Worm (Caenorhabditis elegans) whole organism, late embryonic: ENCODE results near the gene srx-120.

Experiments
- K02D7.2 ChIP-seq: sonication (generic microtip); optimal IDR thresholded peaks from 2 replicates; lab custom pipeline; 2017; ENCODE audit warnings: mild to moderate bottlenecking, missing genetic modification characterization, missing compliant biosample characterization
- K09A11.1 ChIP-seq: sonication (generic microtip); optimal IDR thresholded peaks from 2 replicates; lab custom pipeline; 2017; ENCODE audit warnings: antibody characterized with exemption, mild to moderate bottlenecking, missing genetic modification characterization, missing compliant biosample characterization; ENCODE audit not compliant: insufficient read depth
- T23F11.4 ChIP-seq: fragments of 200-800 bp; sonication (Bioruptor generic); optimal IDR thresholded peaks from 2 replicates; lab custom pipeline; 2018; ENCODE audit warnings: mild to moderate bottlenecking, missing genetic modification characterization, missing compliant biosample characterization
- Y22D7AL.16 ChIP-seq: sonication (generic microtip); optimal IDR thresholded peaks from 2 replicates; lab custom pipeline; 2016; ENCODE audit warnings: missing genetic modification characterization, missing compliant biosample characterization
- ahr-1 ChIP-seq: sonication (generic microtip); optimal IDR thresholded peaks from 2 replicates; lab custom pipeline; 2016; ENCODE audit warnings: missing genetic modification characterization, missing compliant biosample characterization
- ama-1 ChIP-seq: fragments of 150-350 bp; optimal IDR thresholded peaks from 2 replicates; lab custom pipeline; 2014
- ceh-14 ChIP-seq: sonication (generic microtip); optimal IDR thresholded peaks from 2 replicates; lab custom pipeline; 2016; ENCODE audit warnings: missing genotype, missing genetic modification characterization, missing compliant biosample characterization
- ceh-18 ChIP-seq: sonication (generic microtip); optimal IDR thresholded peaks from 2 replicates; lab custom pipeline; 2016; ENCODE audit warnings: missing genetic modification characterization, missing compliant biosample characterization
- ceh-19 ChIP-seq: fragments of 200-800 bp; sonication (Bioruptor generic); optimal IDR thresholded peaks from 2 replicates; lab custom pipeline; 2018; ENCODE audit warnings: mild to moderate bottlenecking, missing genetic modification characterization, missing compliant biosample characterization
- ceh-2 ChIP-seq: sonication (generic microtip); optimal IDR thresholded peaks from 2 replicates; lab custom pipeline; 2016; ENCODE audit warnings: missing genotype, missing genetic modification characterization, missing compliant biosample characterization
- ceh-22 ChIP-seq: sonication (generic microtip); optimal IDR thresholded peaks from 2 replicates; lab custom pipeline; 2017; ENCODE audit warnings: missing biosample characterization, missing genetic modification characterization
- ceh-30 ChIP-seq: fragments of 150-350 bp; optimal IDR thresholded peaks from 2 replicates; lab custom pipeline; 2014; ENCODE audit warnings: missing biosample characterization, missing genetic modification characterization
- ceh-31 ChIP-seq: sonication (generic microtip); optimal IDR thresholded peaks from 2 replicates; lab custom pipeline; 2016; ENCODE audit warnings: missing genetic modification characterization, missing compliant biosample characterization
- ceh-34 ChIP-seq: sonication (generic microtip); optimal IDR thresholded peaks from 2 replicates; lab custom pipeline; 2016; ENCODE audit warnings: mild to moderate bottlenecking, missing genetic modification characterization, missing compliant biosample characterization
- ceh-9 ChIP-seq: sonication (generic microtip); optimal IDR thresholded peaks from 2 replicates; lab custom pipeline; 2016; ENCODE audit warnings: mild to moderate bottlenecking, missing genetic modification characterization, inconsistent platforms, missing compliant biosample characterization
- che-1 ChIP-seq: sonication (generic microtip); optimal IDR thresholded peaks from 2 replicates; lab custom pipeline; 2016; ENCODE audit warnings: mild to moderate bottlenecking, missing genetic modification characterization, missing compliant biosample characterization
- dmd-4 ChIP-seq: sonication (generic microtip); optimal IDR thresholded peaks from 2 replicates; lab custom pipeline; 2016; ENCODE audit warnings: borderline replicate concordance, missing genetic modification characterization, missing compliant biosample characterization
- dve-1 ChIP-seq: sonication (generic microtip); optimal IDR thresholded peaks from 2 replicates; lab custom pipeline; 2017; ENCODE audit warnings: antibody characterized with exemption, mild to moderate bottlenecking, missing genetic modification characterization, missing compliant biosample characterization
- elt-2 ChIP-seq: sonication (generic microtip); optimal IDR thresholded peaks from 2 replicates; lab custom pipeline; 2016; ENCODE audit warnings: missing genetic modification reagents, missing genetic modification characterization, missing compliant biosample characterization
- elt-4 ChIP-seq: sonication (generic microtip); optimal IDR thresholded peaks from 2 replicates; lab custom pipeline; 2016; ENCODE audit warnings: missing genetic modification characterization, missing compliant biosample characterization
- ets-4 ChIP-seq: sonication (generic microtip); optimal IDR thresholded peaks from 2 replicates; lab custom pipeline; 2016; ENCODE audit warnings: missing genetic modification characterization, missing compliant biosample characterization
- eyg-1 ChIP-seq: sonication (generic microtip); optimal IDR thresholded peaks from 2 replicates; lab custom pipeline; 2016; ENCODE audit warnings: missing genotype, missing genetic modification characterization, missing compliant biosample characterization
- fax-1 ChIP-seq: sonication (generic microtip); optimal IDR thresholded peaks from 2 replicates; lab custom pipeline; 2016; ENCODE audit warnings: missing genotype, missing genetic modification characterization, missing compliant biosample characterization
- gmeb-2 ChIP-seq: sonication (generic microtip); optimal IDR thresholded peaks from 2 replicates; lab custom pipeline; 2016; ENCODE audit warnings: missing genetic modification characterization, inconsistent platforms, missing compliant biosample characterization
- hlh-13 ChIP-seq: fragments of 200-800 bp; sonication (Bioruptor generic); optimal IDR thresholded peaks from 2 replicates; lab custom pipeline; 2018; ENCODE audit warnings: mild to moderate bottlenecking, missing genetic modification characterization, missing compliant biosample characterization
- hlh-30 ChIP-seq: sonication (generic microtip); optimal IDR thresholded peaks from 2 replicates; lab custom pipeline; 2017; ENCODE audit warnings: antibody characterized with exemption, missing genetic modification characterization, missing compliant biosample characterization; ENCODE audit not compliant: insufficient read depth
- hlh-6 ChIP-seq: sonication (generic microtip); optimal IDR thresholded peaks from 2 replicates; lab custom pipeline; 2016; ENCODE audit warnings: missing genotype, missing genetic modification characterization, missing compliant biosample characterization
- mec-3 ChIP-seq: sonication (generic microtip); optimal IDR thresholded peaks from 2 replicates; lab custom pipeline; 2016; ENCODE audit warnings: borderline replicate concordance, missing genetic modification characterization, missing compliant biosample characterization
- nfya-1 ChIP-seq: sonication (generic microtip); optimal IDR thresholded peaks from 2 replicates; lab custom pipeline; 2017; ENCODE audit warnings: missing genetic modification characterization, mild to moderate bottlenecking, missing compliant biosample characterization, antibody characterized with exemption, moderate library complexity
- nhr-232 ChIP-seq: sonication (generic microtip); optimal IDR thresholded peaks from 2 replicates; lab custom pipeline; 2016; ENCODE audit warnings: missing genetic modification characterization, missing compliant biosample characterization
- odd-2 ChIP-seq: sonication (generic microtip); optimal IDR thresholded peaks from 2 replicates; lab custom pipeline; 2017; ENCODE audit warnings: antibody characterized with exemption, mild to moderate bottlenecking, missing genetic modification characterization, missing compliant biosample characterization
- pag-3 ChIP-seq: sonication (generic microtip); optimal IDR thresholded peaks from 2 replicates; lab custom pipeline; 2016; ENCODE audit warnings: missing compliant biosample characterization, missing genetic modification characterization, borderline replicate concordance
- pat-9 ChIP-seq: fragments of 200-800 bp; sonication (Bioruptor generic); optimal IDR thresholded peaks from 2 replicates; lab custom pipeline; 2018; ENCODE audit warnings: mild to moderate bottlenecking, missing genetic modification characterization, moderate library complexity, missing compliant biosample characterization
- pax-1 ChIP-seq: fragments of 150-350 bp; optimal IDR thresholded peaks from 2 replicates; lab custom pipeline; 2014; ENCODE audit warnings: missing biosample characterization, missing genetic modification characterization
- pha-2 ChIP-seq: sonication (generic microtip); optimal IDR thresholded peaks from 2 replicates; lab custom pipeline; 2017; ENCODE audit warnings: mild to moderate bottlenecking, missing genetic modification characterization, missing compliant biosample characterization
- ref-2 ChIP-seq: sonication (generic microtip); optimal IDR thresholded peaks from 2 replicates; lab custom pipeline; 2016; ENCODE audit warnings: missing genetic modification characterization, missing compliant biosample characterization
- sdc-2 ChIP-seq: sonication (generic microtip); optimal IDR thresholded peaks from 2 replicates; lab custom pipeline; 2016; ENCODE audit warnings: missing genotype, missing genetic modification characterization, missing compliant biosample characterization
- sox-2 ChIP-seq: fragments of 200-800 bp; sonication (Bioruptor generic); IDR thresholded peaks from 2 replicates; pipeline ENCODE4 v1.3.6; 2022; ENCODE audit warnings: missing genetic modification reagents, missing genetic modification characterization, missing compliant biosample characterization
- sox-4 ChIP-seq: sonication (generic microtip); optimal IDR thresholded peaks from 2 replicates; lab custom pipeline; 2017; ENCODE audit warnings: mild to moderate bottlenecking, missing genetic modification characterization, inconsistent platforms, missing compliant biosample characterization
- tbx-2 ChIP-seq: sonication (generic microtip); optimal IDR thresholded peaks from 2 replicates; lab custom pipeline; 2016; ENCODE audit warnings: missing genetic modification characterization, missing compliant biosample characterization
- unc-3 ChIP-seq, 2 experiments: fragments of 200-800 bp in 1 of 2; sonication (Bioruptor generic) in 1 of 2; sonication (generic microtip) in 1 of 2; conservative IDR thresholded peaks in 1 of 2; optimal IDR thresholded peaks in 1 of 2; 2 replicates each; pipeline versions ENCODE4 v1.3.6 to Lab custom; 2016 to 2022; ENCODE audit warnings: missing compliant biosample characterization in 2 of 2, missing genetic modification characterization in 2 of 2, missing genetic modification reagents in 1 of 2
- unc-42 ChIP-seq: sonication (generic microtip); optimal IDR thresholded peaks from 2 replicates; lab custom pipeline; 2016; ENCODE audit warnings: missing genotype, missing genetic modification characterization, missing compliant biosample characterization
- unc-55 ChIP-seq: sonication (generic microtip); optimal IDR thresholded peaks from 2 replicates; lab custom pipeline; 2017; ENCODE audit warnings: missing biosample characterization, missing genetic modification reagents, missing genetic modification characterization
- unc-86 ChIP-seq: sonication (generic microtip); optimal IDR thresholded peaks from 2 replicates; lab custom pipeline; 2016; ENCODE audit warnings: missing genetic modification characterization, missing compliant biosample characterization
- zip-5 ChIP-seq: sonication (generic microtip); optimal IDR thresholded peaks from 2 replicates; lab custom pipeline; 2016; ENCODE audit warnings: missing genetic modification characterization, missing compliant biosample characterization

srx-120 gene

DNA sequence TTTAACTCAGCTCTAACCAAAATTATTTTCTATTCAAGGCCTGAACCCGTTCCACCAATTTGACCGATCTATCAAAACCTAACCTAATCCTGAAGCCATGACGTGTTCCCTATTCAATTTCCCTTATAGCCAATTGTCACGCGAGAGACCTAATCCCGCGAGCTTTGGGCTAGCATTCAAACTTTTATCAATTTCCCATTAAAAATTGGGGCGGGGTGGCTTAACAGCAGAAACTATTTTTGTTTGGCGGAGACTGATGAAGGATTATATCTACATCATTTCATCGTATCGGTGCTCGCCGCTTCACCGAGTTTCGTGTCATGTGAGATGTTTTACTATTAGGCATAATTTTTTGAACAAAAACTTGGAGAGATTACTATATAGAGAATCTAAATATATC is 42.2 kb upstream of the srx-120 start:
- TF ChIP-seq ceh-30 (tag; lab: Kevin White, UChicago): no peak
- TF ChIP-seq K09A11.1 (tag; lab: Kevin White, UChicago): no peak
- TF ChIP-seq che-1: no peak
- no peak for TF ChIP-seq ceh-31 (tag; lab: Kevin White, UChicago)
- no peak for TF ChIP-seq pax-1 (tag; lab: Kevin White, UChicago)
- no peak for TF ChIP-seq fax-1
- no peak for TF ChIP-seq tbx-2 (tag; lab: Kevin White, UChicago)

DNA sequence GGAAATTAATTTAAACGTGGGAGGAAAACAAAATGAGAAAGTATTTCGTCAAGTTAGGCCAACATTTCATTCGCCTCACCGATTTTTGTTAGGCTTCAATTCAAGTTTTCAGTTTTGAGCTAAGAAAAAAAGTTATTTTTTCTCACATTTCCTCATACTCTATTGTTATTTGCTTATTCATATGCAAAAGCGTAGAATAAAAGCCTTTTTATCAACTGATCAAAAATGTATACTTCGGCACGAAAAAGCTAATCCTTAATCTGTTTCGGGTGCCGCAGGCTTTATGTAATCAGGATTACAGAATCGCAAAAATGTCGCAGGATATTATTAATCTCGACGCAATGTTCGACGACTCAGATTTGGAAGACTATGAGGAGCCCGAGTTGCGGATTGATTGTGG is 41.2 kb upstream of the srx-120 start, which contains the start of gene T21B4.15:
T21B4.15 (plus strand) TSS at position 301 of the 400 bp plus-strand sequence.
- TF ChIP-seq unc-3 (GFP tag; conservative IDR thresholded peaks at IDR 0.05; lab: Robert Waterston, UW): no peak
- no peak for TF ChIP-seq unc-3 (tag; optimal IDR thresholded peaks at IDR 0.05; lab: Kevin White, UChicago)
- no peak for TF ChIP-seq ama-1 (lab: Kevin White, UChicago)
- TF ChIP-seq ahr-1: no peak
- no peak for TF ChIP-seq eyg-1 (tag; lab: Kevin White, UChicago)
- TF ChIP-seq sdc-2: no peak
- no peak for TF ChIP-seq hlh-30
- no peak for TF ChIP-seq unc-42
- TF ChIP-seq ceh-2: no peak
- TF ChIP-seq ceh-22 (tag; lab: Kevin White, UChicago): no peak
- no peak for TF ChIP-seq ceh-19 (GFP tag; lab: Kevin White, UChicago)
- TF ChIP-seq ref-2 (tag; lab: Kevin White, UChicago): no peak
- TF ChIP-seq Y22D7AL.16 (tag; lab: Kevin White, UChicago): no peak
- TF ChIP-seq dve-1 (tag; lab: Kevin White, UChicago): no peak
- no peak for TF ChIP-seq unc-86 (tag; lab: Kevin White, UChicago)
- TF ChIP-seq pat-9: no peak
- no peak for TF ChIP-seq mec-3 (tag; lab: Kevin White, UChicago)
- TF ChIP-seq ceh-31 (tag; lab: Kevin White, UChicago): no peak
- TF ChIP-seq zip-5: no peak
- no peak for TF ChIP-seq pag-3
- TF ChIP-seq ceh-18 (tag; lab: Kevin White, UChicago): no peak

DNA sequence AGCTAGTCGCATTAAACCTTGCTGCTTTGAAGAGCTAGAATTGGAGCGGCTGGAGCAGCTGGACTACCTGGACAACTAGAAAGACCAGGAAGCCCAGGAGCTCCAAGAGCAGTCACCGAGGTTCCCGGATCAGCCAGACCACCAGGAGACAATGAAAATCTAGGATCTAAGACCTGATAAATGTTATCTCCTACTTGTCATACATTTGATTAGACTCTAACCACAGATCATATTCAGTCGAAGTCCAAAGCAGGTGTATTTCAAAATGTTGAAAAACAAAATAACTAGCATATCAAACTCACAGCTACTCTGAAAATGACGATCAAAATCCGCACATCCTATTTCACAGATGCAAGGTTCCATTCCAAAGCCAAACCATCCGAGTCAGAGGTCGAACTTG is 39.1 kb upstream of the srx-120 start, which contains the start of gene srz-6:
srz-6 (plus strand) TSS at position 301 of the 400 bp plus-strand sequence.
- no peak for TF ChIP-seq elt-2 (tag; lab: Kevin White, UChicago)
- TF ChIP-seq odd-2 (tag; lab: Kevin White, UChicago): no peak
- TF ChIP-seq pag-3: no peak
- no peak for TF ChIP-seq elt-4 (tag; lab: Kevin White, UChicago)
- TF ChIP-seq ceh-34 (tag; lab: Kevin White, UChicago): no peak
- no peak for TF ChIP-seq hlh-30
- TF ChIP-seq nhr-232 (tag; lab: Kevin White, UChicago): no peak
- TF ChIP-seq pha-2 (tag; lab: Kevin White, UChicago): no peak
- TF ChIP-seq ceh-2: no peak
- TF ChIP-seq pax-1 (tag; lab: Kevin White, UChicago): no peak
- TF ChIP-seq T23F11.4 (GFP tag; lab: Kevin White, UChicago): no peak
- TF ChIP-seq unc-55: no peak
- no peak for TF ChIP-seq nfya-1
- no peak for TF ChIP-seq dmd-4
- TF ChIP-seq, all 69 proteins: peak for 0

DNA sequence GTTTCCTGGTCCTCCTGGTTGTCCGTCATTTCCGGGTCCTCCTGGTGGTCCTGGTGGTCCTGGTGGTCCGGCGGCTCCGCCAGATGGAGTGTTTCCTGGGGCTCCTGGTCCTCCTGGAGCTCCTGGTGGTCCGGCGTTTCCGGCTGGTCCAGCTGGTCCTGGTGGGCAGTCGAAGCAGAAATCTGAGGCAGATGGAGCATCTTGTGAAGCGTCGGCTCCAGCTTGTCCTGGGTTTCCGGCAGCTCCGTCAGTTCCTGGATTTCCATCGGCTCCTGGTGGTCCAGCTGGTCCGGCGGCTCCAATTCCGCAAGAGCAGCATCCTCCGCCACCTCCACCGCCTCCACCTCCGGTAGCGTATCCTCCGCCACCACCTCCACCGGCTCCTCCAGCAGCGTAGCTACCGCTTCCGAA is 37.0 kb upstream of the srx-120 start:
- TF ChIP-seq sox-2 (GFP tag; lab: Robert Waterston, UW): no peak
- TF ChIP-seq hlh-6 (tag; lab: Kevin White, UChicago): no peak
- no peak for TF ChIP-seq ceh-9
- TF ChIP-seq gmeb-2 (tag; lab: Kevin White, UChicago): no peak
- TF ChIP-seq pag-3: no peak
- TF ChIP-seq ets-4: no peak
- TF ChIP-seq elt-2 (tag; lab: Kevin White, UChicago): no peak
- TF ChIP-seq T23F11.4 (GFP tag; lab: Kevin White, UChicago): no peak
- no peak for TF ChIP-seq K09A11.1 (tag; lab: Kevin White, UChicago)
- TF ChIP-seq dmd-4: no peak
- no peak for TF ChIP-seq K02D7.2
- no peak for TF ChIP-seq ceh-34 (tag; lab: Kevin White, UChicago)
- TF ChIP-seq hlh-13 (GFP tag; lab: Kevin White, UChicago): no peak
- TF ChIP-seq ceh-14 (tag; lab: Kevin White, UChicago): no peak
- no peak for TF ChIP-seq ama-1 (lab: Kevin White, UChicago)
- TF ChIP-seq sox-4 (tag; lab: Kevin White, UChicago): no peak
